Worm (Caenorhabditis elegans) whole organism, L1 larva: Measurements from ENCODE around the gene gtf-2H2C.
"Not testable (repeated sequence)": the region's sequence is repeated elsewhere in the genome, so short reads cannot be mapped to it uniquely, and the experiment has no call there.

Source experiments
- aha-1 ChIP-seq: fragments of 150-350 bp; optimal IDR thresholded peaks from 2 replicates; lab custom pipeline; 2014; ENCODE audit warnings: missing biosample characterization, missing genetic modification characterization
- alr-1 ChIP-seq: fragments of 200-800 bp; sonication (Bioruptor generic); optimal IDR thresholded peaks from 2 replicates; lab custom pipeline; 2018; ENCODE audit warnings: borderline replicate concordance, mild to moderate bottlenecking, missing genetic modification characterization, missing compliant biosample characterization
- ceh-90 ChIP-seq: sonication (generic microtip); optimal IDR thresholded peaks from 2 replicates; lab custom pipeline; 2016; ENCODE audit warnings: missing genetic modification characterization, missing compliant biosample characterization
- ces-1 ChIP-seq: fragments of 150-350 bp; optimal IDR thresholded peaks from 2 replicates; lab custom pipeline; 2014; ENCODE audit warnings: missing biosample characterization, missing genetic modification reagents, missing genetic modification characterization
- efl-3 ChIP-seq: fragments of 200-800 bp; sonication (Bioruptor generic); optimal IDR thresholded peaks from 2 replicates; lab custom pipeline; 2018; ENCODE audit warnings: mild to moderate bottlenecking, missing genetic modification characterization, missing compliant biosample characterization
- egl-27 ChIP-seq, 2 experiments: fragments of 150-350 bp in 1 of 2; sonication (generic microtip); optimal IDR thresholded peaks; 3 replicates each; lab custom pipeline; 2017 to 2018; ENCODE audit warnings: missing biosample characterization in 2 of 2, missing genetic modification characterization in 2 of 2, missing genetic modification reagents in 2 of 2
- elt-2 ChIP-seq: sonication (generic microtip); optimal IDR thresholded peaks from 2 replicates; lab custom pipeline; 2016; ENCODE audit warnings: missing genetic modification characterization, mild to moderate bottlenecking, inconsistent platforms, missing compliant biosample characterization, missing genetic modification reagents
- ets-5 ChIP-seq: fragments of 200-800 bp; sonication (Bioruptor generic); IDR thresholded peaks from 2 replicates; pipeline ENCODE4 v1.3.6; 2022; ENCODE audit warnings: missing genetic modification characterization, missing compliant biosample characterization
- fos-1 ChIP-seq: fragments of 150-350 bp; optimal IDR thresholded peaks from 2 replicates; lab custom pipeline; 2014; ENCODE audit warnings: missing biosample characterization, missing genetic modification characterization
- hpl-2 ChIP-seq: fragments of 150-350 bp; optimal IDR thresholded peaks from 2 replicates; lab custom pipeline; 2014; ENCODE audit warnings: missing biosample characterization, missing genetic modification reagents, missing genetic modification characterization
- lsy-2 ChIP-seq, 2 experiments: fragments of 150-350 bp; optimal IDR thresholded peaks; 2 replicates each; lab custom pipeline; 2014; ENCODE audit warnings: missing biosample characterization in 2 of 2, missing genetic modification characterization in 2 of 2
- mab-9 ChIP-seq: fragments of 200-800 bp; sonication (Bioruptor generic); IDR thresholded peaks from 2 replicates; pipeline ENCODE4 v1.3.6; 2022; ENCODE audit warnings: missing genetic modification reagents, missing genetic modification characterization, missing compliant biosample characterization
- mdl-1 ChIP-seq, 2 experiments: fragments of 150-350 bp; optimal IDR thresholded peaks; 2 replicates each; lab custom pipeline; 2014 to 2017; ENCODE audit warnings: missing biosample characterization in 2 of 2, missing genetic modification characterization in 2 of 2, inconsistent platforms in 1 of 2
- nhr-12 ChIP-seq: sonication (generic microtip); optimal IDR thresholded peaks from 2 replicates; lab custom pipeline; 2017; ENCODE audit warnings: missing biosample characterization, missing genetic modification characterization
- nhr-19 ChIP-seq: fragments of 200-800 bp; sonication (Bioruptor generic); conservative IDR thresholded peaks from 2 replicates; pipeline ENCODE4 v1.3.6; 2022; ENCODE audit warnings: missing genetic modification characterization, missing compliant biosample characterization
- nhr-47 ChIP-seq: sonication (generic microtip); optimal IDR thresholded peaks from 2 replicates; lab custom pipeline; 2016; ENCODE audit warnings: mild to moderate bottlenecking, missing genetic modification characterization, moderate library complexity, missing compliant biosample characterization
- nhr-85 ChIP-seq: sonication (generic microtip); peaks from one replicate; lab custom pipeline; 2016; ENCODE audit warnings: missing genetic modification characterization, inconsistent platforms, missing compliant biosample characterization
- pag-3 ChIP-seq: sonication (generic microtip); optimal IDR thresholded peaks from 2 replicates; lab custom pipeline; 2017; ENCODE audit warnings: missing genetic modification characterization, mild to moderate bottlenecking, missing compliant biosample characterization, antibody characterized with exemption, borderline replicate concordance; ENCODE audit not compliant: insufficient read depth
- pqm-1 ChIP-seq: sonication (generic microtip); optimal IDR thresholded peaks from 3 replicates; lab custom pipeline; 2017; ENCODE audit warnings: missing biosample characterization, missing genetic modification characterization
- sptf-1 ChIP-seq: fragments of 150-350 bp; optimal IDR thresholded peaks from 2 replicates; lab custom pipeline; 2014; ENCODE audit warnings: missing biosample characterization, missing genetic modification characterization
- tbx-2 ChIP-seq: sonication (generic microtip); optimal IDR thresholded peaks from 2 replicates; lab custom pipeline; 2016; ENCODE audit warnings: missing genetic modification characterization, missing compliant biosample characterization
- unc-62 ChIP-seq: fragments of 150-350 bp; optimal IDR thresholded peaks from 2 replicates; lab custom pipeline; 2014; ENCODE audit warnings: missing biosample characterization, missing genetic modification reagents, missing genetic modification characterization
- zip-4 ChIP-seq: fragments of 200-800 bp; sonication (Bioruptor generic); optimal IDR thresholded peaks from 2 replicates; lab custom pipeline; 2018; ENCODE audit warnings: mild to moderate bottlenecking, missing genetic modification characterization, moderate library complexity, missing compliant biosample characterization

The gtf-2H2C gene

ce11 chrIII:10053312-10053711 lies 37.3 kb downstream of the gtf-2H2C start, which contains the start of gene T16G12.12:
T16G12.12 (plus strand) TSS chrIII:10053612.
- not testable (repeated sequence) for TF ChIP-seq mab-9 (GFP tag; lab: Robert Waterston, UW); alr-1 (tag; lab: Kevin White, UChicago); zip-4 (GFP tag; lab: Kevin White, UChicago)

ce11 chrIII:10050321-10050720 lies 40.3 kb downstream of the gtf-2H2C start, which contains the start of gene T16G12.3:
T16G12.3 (plus strand) TSS chrIII:10050621.
- not testable (repeated sequence) for TF ChIP-seq ets-5 (GFP tag; lab: Robert Waterston, UW); unc-62 (GFP tag; lab: Kevin White, UChicago); efl-3 (GFP tag; lab: Kevin White, UChicago)

ce11 chrIII:10049682-10050081 lies 40.9 kb downstream of the gtf-2H2C start, which contains the start of gene T16G12.1:
T16G12.1 (minus strand) TSS chrIII:10049857.
- peak; percentile 61 for TF ChIP-seq elt-2
- no peak for TF ChIP-seq lsy-2 (tag; optimal IDR thresholded peaks at IDR 0.05; lab: Kevin White, UChicago)
- no peak for TF ChIP-seq pqm-1 (tag; lab: Kevin White, UChicago)

ce11 chrIII:10040013-10040412 lies 50.6 kb downstream of the gtf-2H2C start, which contains the start of gene T16G12.7:
T16G12.7 (minus strand) TSS chrIII:10040113.
- TF ChIP-seq fos-1 (tag; lab: Kevin White, UChicago) (no peak), unc-62 (GFP tag; lab: Kevin White, UChicago) (no peak), sptf-1 (tag; lab: Kevin White, UChicago) (no peak), ces-1 (GFP tag; lab: Kevin White, UChicago) (no peak), pag-3 (tag; lab: Kevin White, UChicago) (no peak), mdl-1 (tag; optimal IDR thresholded peaks at IDR 0.05; lab: Kevin White, UChicago) (no peak), egl-27 (tag; optimal IDR thresholded peaks at IDR 0.05; lab: Kevin White, UChicago) (no peak), nhr-47 (tag; lab: Kevin White, UChicago) (no peak), nhr-19 (GFP tag; lab: Robert Waterston, UW) (no peak), nhr-12 (tag; lab: Kevin White, UChicago) (no peak), aha-1 (tag; lab: Kevin White, UChicago) (no peak), nhr-85 (tag; lab: Kevin White, UChicago) (no peak), efl-3 (GFP tag; lab: Kevin White, UChicago) (no peak), tbx-2 (tag; lab: Kevin White, UChicago) (no peak), ceh-90 (tag; lab: Kevin White, UChicago) (no peak), hpl-2 (GFP tag; lab: Kevin White, UChicago) (no peak), zip-4 (GFP tag; lab: Kevin White, UChicago) (no peak)
